Fruit fly (Drosophila melanogaster) whole organism, wandering third instar larva: ENCODE results near the gene dmrt93B.

Source experiments
- Abd-B ChIP-seq: fragments of >200 bp; optimal IDR thresholded peaks from 2 replicates; lab custom pipeline; 2017; ENCODE audit warnings: missing biosample characterization, missing genetic modification characterization
- CG32264 ChIP-seq: fragments of 200-800 bp; sonication (Bioruptor generic); optimal IDR thresholded peaks from 2 replicates; lab custom pipeline; 2016; ENCODE audit warnings: missing biosample characterization, missing genetic modification characterization
- CG9705 ChIP-seq: fragments of 200-800 bp; sonication (Bioruptor generic); optimal IDR thresholded peaks from 2 replicates; lab custom pipeline; 2018; ENCODE audit warnings: missing biosample characterization, mild to moderate bottlenecking, missing genetic modification characterization
- CrebA ChIP-seq: fragments of 200-800 bp; sonication (Bioruptor generic); optimal IDR thresholded peaks from 2 replicates; lab custom pipeline; 2016; ENCODE audit warnings: missing biosample characterization, mild to moderate bottlenecking, missing genetic modification characterization, borderline replicate concordance
- Dfd ChIP-seq: fragments of >200 bp; optimal IDR thresholded peaks from 2 replicates; lab custom pipeline; 2017; ENCODE audit warnings: missing biosample characterization, missing genetic modification characterization
- Dif ChIP-seq: fragments of 200-275, 200-300 bp; sonication (Bioruptor generic); optimal IDR thresholded peaks from 2 replicates; lab custom pipeline; 2018; ENCODE audit warnings: missing biosample characterization, missing genetic modification characterization; ENCODE audit not compliant: partially characterized antibody
- GATAd ChIP-seq: sonication (Bioruptor generic); optimal IDR thresholded peaks from 2 replicates; lab custom pipeline; 2016; ENCODE audit warnings: missing biosample characterization, missing genetic modification characterization
- HLH106 ChIP-seq: fragments of 200-800 bp; optimal IDR thresholded peaks from 3 replicates; lab custom pipeline; 2019; ENCODE audit warnings: missing biosample characterization, mild to moderate bottlenecking, missing genetic modification characterization, moderate library complexity
- Hnf4 ChIP-seq: fragments of 200-800 bp; sonication (Bioruptor generic); optimal IDR thresholded peaks from 2 replicates; lab custom pipeline; 2016; ENCODE audit warnings: missing biosample characterization, mild to moderate bottlenecking, missing genetic modification characterization
- Hr78 ChIP-seq: fragments of >200 bp; optimal IDR thresholded peaks from 2 replicates; lab custom pipeline; 2017; ENCODE audit warnings: missing biosample characterization, missing genetic modification characterization
- Hr83 ChIP-seq: fragments of 200-300 bp; sonication (Bioruptor generic); optimal IDR thresholded peaks from 2 replicates; lab custom pipeline; 2016; ENCODE audit warnings: missing biosample characterization, mild to moderate bottlenecking, missing genetic modification characterization, moderate library complexity; ENCODE audit not compliant: poor library complexity, severe bottlenecking
- Jra ChIP-seq: sonication (Bioruptor generic); optimal IDR thresholded peaks from 2 replicates; lab custom pipeline; 2016; ENCODE audit warnings: missing biosample characterization, missing genetic modification characterization
- Mio ChIP-seq: sonication (Bioruptor generic); optimal IDR thresholded peaks from 2 replicates; lab custom pipeline; 2016; ENCODE audit warnings: missing biosample characterization, missing genetic modification characterization
- Myc ChIP-seq: fragments of >200 bp; optimal IDR thresholded peaks from 2 replicates; lab custom pipeline; 2017
- N ChIP-seq: fragments of >200 bp; optimal IDR thresholded peaks from 2 replicates; lab custom pipeline; 2018; ENCODE audit warnings: missing biosample characterization, missing external identifiers, missing genetic modification characterization
- OdsH ChIP-seq: fragments of 200-800 bp; sonication (Bioruptor generic); optimal IDR thresholded peaks from 2 replicates; lab custom pipeline; 2016; ENCODE audit warnings: missing biosample characterization, mild to moderate bottlenecking, missing genetic modification characterization
- Rel ChIP-seq, 2 experiments: fragments of 200-800 bp; sonication (Bioruptor generic) in 1 of 2; optimal IDR thresholded peaks; 2 replicates in 1 of 2; 3 replicates in 1 of 2; lab custom pipeline; 2016 to 2019; ENCODE audit warnings: mild to moderate bottlenecking in 2 of 2, missing biosample characterization in 2 of 2, missing genetic modification characterization in 2 of 2, moderate library complexity in 1 of 2
- Sp1 ChIP-seq: fragments of 200-800 bp; sonication (Bioruptor generic); optimal IDR thresholded peaks from 3 replicates; lab custom pipeline; 2019; ENCODE audit warnings: missing biosample characterization, mild to moderate bottlenecking, missing genetic modification characterization, moderate library complexity
- Vsx2 ChIP-seq: fragments of 200-300, 225-300 bp; sonication (Bioruptor generic); optimal IDR thresholded peaks from 2 replicates; lab custom pipeline; 2018; ENCODE audit warnings: missing biosample characterization, missing genetic modification characterization; ENCODE audit not compliant: partially characterized antibody
- br ChIP-seq: fragments of 200-800 bp; sonication (Bioruptor generic); optimal IDR thresholded peaks from 2 replicates; lab custom pipeline; 2016; ENCODE audit warnings: missing biosample characterization, missing genetic modification characterization
- brk ChIP-seq: fragments of 200-800 bp; sonication (Bioruptor generic); optimal IDR thresholded peaks from 2 replicates; lab custom pipeline; 2016; ENCODE audit warnings: missing biosample characterization, mild to moderate bottlenecking, missing genetic modification characterization
- dl ChIP-seq, 2 experiments: fragments of 175-275, 200-275 bp in 1 of 2; fragments of 200-275 bp in 1 of 2; sonication (Bioruptor generic); optimal IDR thresholded peaks; lab custom pipeline; 2018; ENCODE audit warnings: mild to moderate bottlenecking in 2 of 2, missing biosample characterization in 2 of 2, missing genetic modification characterization in 2 of 2, moderate library complexity in 2 of 2; ENCODE audit not compliant: partially characterized antibody in 2 of 2, insufficient read depth in 1 of 2
- dmrt93B ChIP-seq: fragments of 200-800 bp; sonication (Bioruptor generic); optimal IDR thresholded peaks from 2 replicates; lab custom pipeline; 2018; ENCODE audit warnings: missing biosample characterization, mild to moderate bottlenecking, missing genetic modification characterization
- dsf ChIP-seq: sonication (Bioruptor generic); optimal IDR thresholded peaks from 2 replicates; lab custom pipeline; 2016; ENCODE audit warnings: missing biosample characterization, missing genetic modification characterization, borderline replicate concordance
- ey ChIP-seq: fragments of 200-800 bp; sonication (Bioruptor generic); optimal IDR thresholded peaks from 2 replicates; lab custom pipeline; 2016; ENCODE audit warnings: missing biosample characterization, missing genetic modification characterization
- foxo ChIP-seq, 2 experiments: fragments of 200-800 bp; sonication (Bioruptor generic); optimal IDR thresholded peaks; 2 replicates in 1 of 2; 3 replicates in 1 of 2; lab custom pipeline; 2016 to 2017; ENCODE audit warnings: missing biosample characterization in 2 of 2, missing genetic modification characterization in 2 of 2
- fru ChIP-seq: fragments of 200-800 bp; sonication (Bioruptor generic); optimal IDR thresholded peaks from 3 replicates; lab custom pipeline; 2016; ENCODE audit warnings: missing biosample characterization, mild to moderate bottlenecking, missing genetic modification characterization
- h ChIP-seq: fragments of 200-800 bp; sonication (Bioruptor generic); optimal IDR thresholded peaks from 3 replicates; lab custom pipeline; 2016; ENCODE audit warnings: missing biosample characterization, mild to moderate bottlenecking, missing genetic modification characterization
- jim ChIP-seq: fragments of 175-275, 200-325 bp; sonication (Bioruptor generic); optimal IDR thresholded peaks from 2 replicates; lab custom pipeline; 2016; ENCODE audit warnings: missing biosample characterization, mild to moderate bottlenecking, missing genetic modification characterization
- lola ChIP-seq: fragments of >200 bp; optimal IDR thresholded peaks from 2 replicates; lab custom pipeline; 2017; ENCODE audit warnings: missing biosample characterization, missing genetic modification characterization
- pan ChIP-seq: fragments of >200 bp; optimal IDR thresholded peaks from 2 replicates; lab custom pipeline; 2017
- psq ChIP-seq: fragments of 200-800 bp; sonication (Bioruptor generic); optimal IDR thresholded peaks from 3 replicates; lab custom pipeline; 2017; ENCODE audit warnings: missing biosample characterization, mild to moderate bottlenecking, missing genetic modification characterization, moderate library complexity
- rgr ChIP-seq: fragments of 200-800 bp; sonication (Bioruptor generic); optimal IDR thresholded peaks from 3 replicates; lab custom pipeline; 2016; ENCODE audit warnings: missing biosample characterization, mild to moderate bottlenecking, missing genetic modification characterization
- sage ChIP-seq: fragments of 200-800 bp; sonication (Bioruptor generic); optimal IDR thresholded peaks from 2 replicates; lab custom pipeline; 2016; ENCODE audit warnings: missing biosample characterization, mild to moderate bottlenecking, missing genetic modification characterization
- sv ChIP-seq: fragments of 200-800 bp; sonication (Bioruptor generic); optimal IDR thresholded peaks from 3 replicates; lab custom pipeline; 2016; ENCODE audit warnings: missing biosample characterization, missing genetic modification characterization
- tai ChIP-seq: sonication (Bioruptor generic); optimal IDR thresholded peaks from 2 replicates; lab custom pipeline; 2016; ENCODE audit warnings: missing biosample characterization, missing genetic modification characterization
- usp ChIP-seq: fragments of >200 bp; optimal IDR thresholded peaks from 2 replicates; lab custom pipeline; 2017; ENCODE audit warnings: missing biosample characterization, missing genetic modification characterization
- woc ChIP-seq: sonication (Bioruptor generic); optimal IDR thresholded peaks from 2 replicates; lab custom pipeline; 2016; ENCODE audit warnings: missing biosample characterization, mild to moderate bottlenecking, missing genetic modification characterization

Gene dmrt93B

dm6 chr3R:21107907-21108591 is 34.2 kb downstream of the dmrt93B start, which contains the start of the genes Sec15 and rtet:
Gene Sec15 (minus strand): TSS chr3R:21107972.
Gene rtet (plus strand): TSS chr3R:21108446.
- TF ChIP-seq Sp1, result no peak
- peak; percentile 100 for TF ChIP-seq Dif (GFP tag; lab: Kevin White, UChicago)
- TF ChIP-seq Hr83 (GFP tag; lab: Kevin White, UChicago), result no peak
- no peak for TF ChIP-seq fru (GFP tag; lab: Kevin White, UChicago)
- peak; percentile 57 for TF ChIP-seq psq
- TF ChIP-seq Hr78 (GFP tag; lab: Kevin White, UChicago), result no peak
- no peak for TF ChIP-seq sage (GFP tag; lab: Kevin White, UChicago)
- peak; percentile 46 for TF ChIP-seq sv (GFP tag; lab: Kevin White, UChicago)
- TF ChIP-seq dl (GFP tag; optimal IDR thresholded peaks at IDR 0.05; lab: Kevin White, UChicago; ENCODE audit: insufficient read depth in 1 of 2, partially characterized antibody in 2 of 2), result peak; percentile 72 to 98
- no peak for TF ChIP-seq jim (GFP tag; lab: Kevin White, UChicago)
- peak; percentile 21 for TF ChIP-seq dsf (GFP tag; lab: Kevin White, UChicago)
- peak; percentile 40 for TF ChIP-seq OdsH (GFP tag; lab: Kevin White, UChicago)
- TF ChIP-seq usp (GFP tag; lab: Kevin White, UChicago), result no peak
- TF ChIP-seq Dfd (GFP tag; lab: Kevin White, UChicago), result no peak
- TF ChIP-seq CG9705 (GFP tag; lab: Kevin White, UChicago), result peak; percentile 45
- TF ChIP-seq Rel (GFP tag; optimal IDR thresholded peaks at IDR 0.05; lab: Kevin White, UChicago), result no peak
- no peak for TF ChIP-seq Rel (tag; optimal IDR thresholded peaks at IDR 0.05; lab: Kevin White, UChicago)
- peak; percentile 41 for TF ChIP-seq woc (GFP tag; lab: Kevin White, UChicago)
- no peak for TF ChIP-seq pan (lab: Kevin White, UChicago)
- no peak for TF ChIP-seq Jra
- TF ChIP-seq GATAd (GFP tag; lab: Kevin White, UChicago), result no peak
- no peak for TF ChIP-seq tai
- TF ChIP-seq dmrt93B (GFP tag; lab: Kevin White, UChicago), result no peak
- no peak for TF ChIP-seq Hnf4 (GFP tag; lab: Kevin White, UChicago)
- TF ChIP-seq foxo (GFP tag; optimal IDR thresholded peaks at IDR 0.05; lab: Kevin White, UChicago), result peak in 1 of 2 experiments; percentile 40
- TF ChIP-seq N (GFP tag; lab: Kevin White, UChicago), result no peak
- no peak for TF ChIP-seq brk (GFP tag; lab: Kevin White, UChicago)
- TF ChIP-seq CG32264 (GFP tag; lab: Kevin White, UChicago), result no peak
- TF ChIP-seq Abd-B (GFP tag; lab: Kevin White, UChicago), result no peak
- peak; percentile 100 for TF ChIP-seq Vsx2 (GFP tag; lab: Kevin White, UChicago)
- TF ChIP-seq Myc (lab: Kevin White, UChicago), result no peak
- no peak for TF ChIP-seq br (GFP tag; lab: Kevin White, UChicago)
- TF ChIP-seq h (GFP tag; lab: Kevin White, UChicago), result no peak
- no peak for TF ChIP-seq lola (GFP tag; lab: Kevin White, UChicago)
- TF ChIP-seq rgr, result peak; percentile 74
- TF ChIP-seq Mio (GFP tag; lab: Kevin White, UChicago), result no peak
- peak; percentile 37 for TF ChIP-seq HLH106
- no peak for TF ChIP-seq CrebA (GFP tag; lab: Kevin White, UChicago)
- peak; percentile 34 for TF ChIP-seq ey

dm6 chr3R:21109712-21110111 is 35.9 kb downstream of the dmrt93B start:
- TF ChIP-seq dmrt93B (GFP tag; lab: Kevin White, UChicago) (no peak), HLH106 (no peak), Dif (GFP tag; lab: Kevin White, UChicago) (no peak), Myc (lab: Kevin White, UChicago) (no peak), brk (GFP tag; lab: Kevin White, UChicago) (no peak), br (GFP tag; lab: Kevin White, UChicago) (no peak), Vsx2 (GFP tag; lab: Kevin White, UChicago) (no peak), CrebA (GFP tag; lab: Kevin White, UChicago) (no peak), Sp1 (no peak), h (GFP tag; lab: Kevin White, UChicago) (no peak), fru (GFP tag; lab: Kevin White, UChicago) (no peak), foxo (GFP tag; optimal IDR thresholded peaks at IDR 0.05; lab: Kevin White, UChicago) (no peak), psq (no peak), CG9705 (GFP tag; lab: Kevin White, UChicago) (no peak), ey (no peak), rgr (no peak), Hnf4 (GFP tag; lab: Kevin White, UChicago) (no peak), dsf (GFP tag; lab: Kevin White, UChicago) (no peak)
